Worm (Caenorhabditis elegans) whole organism, young adult: ENCODE data around the gene clec-175.

Source experiments
- B0035.1 ChIP-seq: sonication (generic microtip); optimal IDR thresholded peaks from 2 replicates; lab custom pipeline; 2016; ENCODE audit warnings: missing genetic modification characterization, mild to moderate bottlenecking, missing compliant biosample characterization, missing genotype, missing genetic modification reagents
- D2030.7 ChIP-seq: fragments of 200-800 bp; sonication (Bioruptor generic); IDR thresholded peaks from 2 replicates; pipeline ENCODE4 v1.3.6; 2022; ENCODE audit warnings: missing genetic modification reagents, missing genetic modification characterization, missing compliant biosample characterization
- F10E7.11 ChIP-seq: sonication (generic microtip); optimal IDR thresholded peaks from 2 replicates; lab custom pipeline; 2017; ENCODE audit warnings: mild to moderate bottlenecking, missing genetic modification characterization, moderate library complexity, missing compliant biosample characterization
- F22D6.2 ChIP-seq: sonication (generic microtip); optimal IDR thresholded peaks from 2 replicates; lab custom pipeline; 2016; ENCODE audit warnings: mild to moderate bottlenecking, missing genetic modification characterization, missing compliant biosample characterization
- F23B12.7 ChIP-seq: sonication (generic microtip); optimal IDR thresholded peaks from 2 replicates; lab custom pipeline; 2017; ENCODE audit warnings: missing genetic modification characterization, mild to moderate bottlenecking, missing compliant biosample characterization, antibody characterized with exemption, moderate library complexity; ENCODE audit not compliant: insufficient read depth
- F33H1.4 ChIP-seq: fragments of 200-800 bp; sonication (Bioruptor generic); IDR thresholded peaks from 2 replicates; pipeline ENCODE4 v1.3.6; 2022; ENCODE audit warnings: missing genetic modification reagents, missing genetic modification characterization, missing compliant biosample characterization
- F52B5.7 ChIP-seq: sonication (generic microtip); optimal IDR thresholded peaks from 2 replicates; lab custom pipeline; 2016; ENCODE audit warnings: mild to moderate bottlenecking, missing genetic modification characterization, missing compliant biosample characterization
- Y53F4B.3 ChIP-seq: fragments of 200-800 bp; sonication (Bioruptor generic); IDR thresholded peaks from 2 replicates; pipeline ENCODE4 v1.3.6; 2022; ENCODE audit warnings: missing genetic modification reagents, missing genetic modification characterization, missing compliant biosample characterization
- Y79H2A.3 ChIP-seq: fragments of 200-800 bp; sonication (Bioruptor generic); conservative IDR thresholded peaks from 2 replicates; pipeline ENCODE4 v1.3.6; 2022; ENCODE audit warnings: missing genetic modification reagents, missing genetic modification characterization, missing compliant biosample characterization
- Y95B8A.8 ChIP-seq: fragments of 200-800 bp; sonication (Bioruptor generic); IDR thresholded peaks from 2 replicates; pipeline ENCODE4 v1.3.6; 2022; ENCODE audit warnings: missing genetic modification reagents, missing genetic modification characterization, missing compliant biosample characterization
- ZK185.1 ChIP-seq: sonication (generic microtip); optimal IDR thresholded peaks from 2 replicates; lab custom pipeline; 2016; ENCODE audit warnings: mild to moderate bottlenecking, missing genetic modification characterization, missing compliant biosample characterization; ENCODE audit not compliant: poor library complexity, severe bottlenecking
- akir-1 ChIP-seq: fragments of 200-800 bp; sonication (Bioruptor generic); optimal IDR thresholded peaks from 2 replicates; lab custom pipeline; 2018; ENCODE audit warnings: mild to moderate bottlenecking, missing genetic modification characterization, moderate library complexity, missing compliant biosample characterization
- attf-5 ChIP-seq: fragments of 200-800 bp; sonication (Bioruptor generic); optimal IDR thresholded peaks from 2 replicates; lab custom pipeline; 2018; ENCODE audit warnings: mild to moderate bottlenecking, missing genetic modification characterization, missing compliant biosample characterization
- bed-1 ChIP-seq: fragments of 200-800 bp; sonication (Bioruptor generic); IDR thresholded peaks from 2 replicates; pipeline ENCODE4 v1.3.6; 2022; ENCODE audit warnings: missing genetic modification reagents, missing genetic modification characterization, missing compliant biosample characterization
- bed-2 ChIP-seq: fragments of 200-800 bp; sonication (Bioruptor generic); IDR thresholded peaks from 2 replicates; pipeline ENCODE4 v1.3.6; 2022; ENCODE audit warnings: missing genetic modification reagents, missing genetic modification characterization, missing compliant biosample characterization
- cebp-1 ChIP-seq, 2 experiments: fragments of 200-800 bp in 1 of 2; sonication (Bioruptor generic) in 1 of 2; sonication (generic microtip) in 1 of 2; IDR thresholded peaks in 1 of 2; optimal IDR thresholded peaks in 1 of 2; 2 replicates each; pipeline versions ENCODE4 v1.3.6 to Lab custom; 2017 to 2022; ENCODE audit warnings: missing compliant biosample characterization in 2 of 2, missing genetic modification characterization in 2 of 2, mild to moderate bottlenecking in 1 of 2, missing genetic modification reagents in 1 of 2, moderate library complexity in 1 of 2
- ceh-58 ChIP-seq: fragments of 200-800 bp; sonication (Bioruptor generic); IDR thresholded peaks from 2 replicates; pipeline ENCODE4 v1.3.6; 2022; ENCODE audit warnings: missing genetic modification characterization, missing compliant biosample characterization
- ceh-79 ChIP-seq: sonication (generic microtip); optimal IDR thresholded peaks from 2 replicates; lab custom pipeline; 2017; ENCODE audit warnings: mild to moderate bottlenecking, missing genetic modification characterization, missing compliant biosample characterization
- chd-7 ChIP-seq: sonication (generic microtip); optimal IDR thresholded peaks from 2 replicates; lab custom pipeline; 2016; ENCODE audit warnings: mild to moderate bottlenecking, missing genetic modification characterization, moderate library complexity, missing compliant biosample characterization
- dox-1 ChIP-seq: fragments of 200-800 bp; sonication (Bioruptor generic); IDR thresholded peaks from 2 replicates; pipeline ENCODE4 v1.3.6; 2022; ENCODE audit warnings: missing genetic modification reagents, missing genetic modification characterization, missing compliant biosample characterization
- dpl-1 ChIP-seq: fragments of 150-350 bp; optimal IDR thresholded peaks from 2 replicates; lab custom pipeline; 2014; ENCODE audit warnings: missing biosample characterization, missing genetic modification reagents, missing genetic modification characterization
- efl-1 ChIP-seq: fragments of 150-350 bp; optimal IDR thresholded peaks from 2 replicates; lab custom pipeline; 2014; ENCODE audit warnings: missing biosample characterization, missing genetic modification reagents, missing genetic modification characterization
- egl-44 ChIP-seq: fragments of 200-800 bp; sonication (Bioruptor generic); IDR thresholded peaks from 2 replicates; pipeline ENCODE4 v1.3.6; 2022; ENCODE audit warnings: missing genetic modification reagents, missing genetic modification characterization, missing compliant biosample characterization
- ets-4 ChIP-seq: fragments of 200-800 bp; sonication (Bioruptor generic); optimal IDR thresholded peaks from 2 replicates; lab custom pipeline; 2018; ENCODE audit warnings: mild to moderate bottlenecking, missing genetic modification characterization, missing compliant biosample characterization
- gei-17 ChIP-seq: fragments of 200-800 bp; sonication (Bioruptor generic); optimal IDR thresholded peaks from 2 replicates; lab custom pipeline; 2018; ENCODE audit warnings: mild to moderate bottlenecking, missing genetic modification characterization, missing compliant biosample characterization
- lin-26 ChIP-seq: fragments of 200-800 bp; sonication (Bioruptor generic); IDR thresholded peaks from 2 replicates; pipeline ENCODE4 v1.3.6; 2022; ENCODE audit warnings: missing genetic modification reagents, missing genetic modification characterization, missing compliant biosample characterization
- lin-35 ChIP-seq, 3 experiments: fragments of 150-350 bp in 2 of 3; sonication (generic microtip) in 1 of 3; optimal IDR thresholded peaks; 2 replicates each; lab custom pipeline; 2014 to 2018; ENCODE audit warnings: missing biosample characterization in 3 of 3, missing genetic modification characterization in 3 of 3, missing genetic modification reagents in 3 of 3
- lsy-27 ChIP-seq: sonication (generic microtip); optimal IDR thresholded peaks from 2 replicates; lab custom pipeline; 2017; ENCODE audit warnings: missing genetic modification characterization, mild to moderate bottlenecking, missing compliant biosample characterization, antibody characterized with exemption, missing genotype, borderline replicate concordance; ENCODE audit not compliant: insufficient read depth
- madf-10 ChIP-seq: sonication (generic microtip); optimal IDR thresholded peaks from 2 replicates; lab custom pipeline; 2016; ENCODE audit warnings: mild to moderate bottlenecking, missing genetic modification characterization, missing compliant biosample characterization
- madf-3 ChIP-seq: fragments of 200-800 bp; sonication (Bioruptor generic); IDR thresholded peaks from 2 replicates; pipeline ENCODE4 v1.3.6; 2022; ENCODE audit warnings: missing genetic modification reagents, missing genetic modification characterization, missing compliant biosample characterization
- pbrm-1 ChIP-seq: fragments of 200-800 bp; sonication (Bioruptor generic); IDR thresholded peaks from 2 replicates; pipeline ENCODE4 v1.3.6; 2022; ENCODE audit warnings: missing genetic modification reagents, missing genetic modification characterization, missing compliant biosample characterization
- repo-1 ChIP-seq: sonication (generic microtip); optimal IDR thresholded peaks from 2 replicates; lab custom pipeline; 2017; ENCODE audit warnings: mild to moderate bottlenecking, missing genetic modification characterization, missing compliant biosample characterization
- rpc-1 ChIP-seq, 2 experiments: fragments of 150-350 bp in 1 of 2; sonication (generic microtip) in 1 of 2; optimal IDR thresholded peaks; 2 replicates each; lab custom pipeline; 2014 to 2018; ENCODE audit warnings: missing biosample characterization in 1 of 2, missing genetic modification characterization in 1 of 2, missing genetic modification reagents in 1 of 2, missing genotype in 1 of 2
- somi-1 ChIP-seq: fragments of 200-800 bp; sonication (Bioruptor generic); optimal IDR thresholded peaks from 2 replicates; lab custom pipeline; 2018; ENCODE audit warnings: mild to moderate bottlenecking, missing genetic modification characterization, missing compliant biosample characterization
- tbp1 ChIP-seq: fragments of 200-800 bp; sonication (Bioruptor generic); optimal IDR thresholded peaks from 2 replicates; lab custom pipeline; 2018; ENCODE audit warnings: mild to moderate bottlenecking, missing genetic modification characterization, missing compliant biosample characterization
- zfh-2 ChIP-seq: fragments of 200-800 bp; sonication (Bioruptor generic); conservative IDR thresholded peaks from 2 replicates; pipeline ENCODE4 v1.3.6; 2022; ENCODE audit warnings: missing genetic modification reagents, missing genetic modification characterization, missing compliant biosample characterization
- ztf-22 ChIP-seq: fragments of 200-800 bp; sonication (Bioruptor generic); optimal IDR thresholded peaks from 2 replicates; lab custom pipeline; 2018; ENCODE audit warnings: mild to moderate bottlenecking, missing genetic modification characterization, moderate library complexity, missing compliant biosample characterization
- ztf-25 ChIP-seq: fragments of 200-800 bp; sonication (Bioruptor generic); IDR thresholded peaks from 2 replicates; pipeline ENCODE4 v1.3.6; 2022; ENCODE audit warnings: missing genetic modification reagents, missing genetic modification characterization, missing compliant biosample characterization
- ztf-26 ChIP-seq: sonication (generic microtip); optimal IDR thresholded peaks from 2 replicates; lab custom pipeline; 2017; ENCODE audit warnings: missing genetic modification characterization, missing compliant biosample characterization

Gene clec-175

ce11 chrIV:4407055-4407461, 15.1 kb upstream of the clec-175 start (continued):
- TF ChIP-seq dpl-1 (GFP tag; lab: Kevin White, UChicago), result no peak
- TF ChIP-seq D2030.7 (GFP tag; lab: Robert Waterston, UW), result no peak
- no peak for TF ChIP-seq rpc-1 (optimal IDR thresholded peaks at IDR 0.05; lab: Kevin White, UChicago)
- TF ChIP-seq rpc-1 (tag; optimal IDR thresholded peaks at IDR 0.05; lab: Kevin White, UChicago), result no peak
- no peak for TF ChIP-seq Y79H2A.3 (GFP tag; lab: Robert Waterston, UW)
- TF ChIP-seq Y53F4B.3 (GFP tag; lab: Robert Waterston, UW), result no peak
- TF ChIP-seq somi-1 (GFP tag; lab: Kevin White, UChicago), result no peak
- TF ChIP-seq bed-2 (GFP tag; lab: Robert Waterston, UW), result no peak
- TF ChIP-seq efl-1, result no peak
- no peak for TF ChIP-seq F52B5.7 (tag; lab: Kevin White, UChicago)
- TF ChIP-seq Y95B8A.8 (GFP tag; lab: Robert Waterston, UW), result no peak
- peak; percentile 6 for TF ChIP-seq ets-4 (GFP tag; lab: Kevin White, UChicago)
- TF ChIP-seq F10E7.11, result no peak
- TF ChIP-seq ZK185.1 (tag; lab: Kevin White, UChicago), result peak; percentile 61
- TF ChIP-seq gei-17, result no peak
- peak; percentile 93 for TF ChIP-seq zfh-2
- no peak for TF ChIP-seq F22D6.2 (tag; lab: Kevin White, UChicago)
- TF ChIP-seq ceh-58 (GFP tag; lab: Robert Waterston, UW), result no peak
- TF ChIP-seq ztf-25 (GFP tag; lab: Robert Waterston, UW), result no peak
- peak; percentile 16 for TF ChIP-seq madf-10 (tag; lab: Kevin White, UChicago)
- no peak for TF ChIP-seq B0035.1 (tag; lab: Kevin White, UChicago)
- no peak for TF ChIP-seq akir-1 (GFP tag; lab: Kevin White, UChicago)

DNA sequence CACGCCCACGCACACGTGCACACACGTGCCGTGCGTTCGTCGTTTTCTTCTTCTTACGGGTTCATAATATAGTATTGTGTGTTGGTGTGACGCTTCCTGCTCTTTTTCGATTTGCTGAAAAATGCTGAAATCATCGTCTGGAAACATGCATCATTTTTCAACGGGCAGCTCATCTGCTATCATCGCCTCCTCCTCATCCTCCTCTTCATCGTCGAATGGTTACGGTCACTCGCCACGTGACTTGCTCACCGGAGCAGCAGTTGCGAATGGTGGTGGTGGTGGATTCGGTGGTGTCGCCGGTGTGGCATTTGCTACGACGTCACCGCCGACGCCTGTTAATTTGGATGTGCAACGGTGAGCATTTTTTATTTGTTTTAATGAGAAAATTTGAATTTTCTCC, 13.4 kb upstream of the clec-175 start:
- TF ChIP-seq dox-1 (GFP tag; lab: Robert Waterston, UW), result 0 out of 2 replicates have a peak, but pooled peaks have one; percentile 36
- TF ChIP-seq F23B12.7, result no peak
- TF ChIP-seq bed-1 (GFP tag; lab: Robert Waterston, UW), result no peak
- no peak for TF ChIP-seq pbrm-1 (GFP tag; lab: Robert Waterston, UW)
- TF ChIP-seq madf-3 (GFP tag; lab: Robert Waterston, UW), result 0 out of 2 replicates have a peak, but pooled peaks have one; percentile 12
- TF ChIP-seq ceh-79 (tag; lab: Kevin White, UChicago), result no peak
- TF ChIP-seq zfh-2, result peak; percentile 58; the same call in 1 of the 2 replicates
- TF ChIP-seq Y95B8A.8 (GFP tag; lab: Robert Waterston, UW), result 0 out of 2 replicates have a peak, but pooled peaks have one; percentile 20
- peak; percentile 20 for TF ChIP-seq ztf-26 (tag; lab: Kevin White, UChicago)
- TF ChIP-seq repo-1, result peak; percentile 7
- no peak for TF ChIP-seq lsy-27 (tag; lab: Kevin White, UChicago)
- TF ChIP-seq tbp1 (GFP tag; lab: Kevin White, UChicago), result peak; percentile 6
- peak; percentile 5 for TF ChIP-seq ztf-22 (GFP tag; lab: Kevin White, UChicago)
- TF ChIP-seq chd-7, result peak; percentile 17
- no peak for TF ChIP-seq lin-35 (GFP tag; optimal IDR thresholded peaks at IDR 0.05; lab: Kevin White, UChicago)
- TF ChIP-seq F33H1.4 (GFP tag; lab: Robert Waterston, UW), result no peak
- no peak for TF ChIP-seq lin-26 (GFP tag; lab: Robert Waterston, UW)
- no peak for TF ChIP-seq somi-1 (GFP tag; lab: Kevin White, UChicago)
- no peak for TF ChIP-seq Y53F4B.3 (GFP tag; lab: Robert Waterston, UW)
- TF ChIP-seq attf-5 (GFP tag; lab: Kevin White, UChicago), result peak; percentile 10
- 0 out of 2 replicates have a peak, but pooled peaks have one; percentile 51 for TF ChIP-seq egl-44
- no peak for TF ChIP-seq cebp-1 (GFP tag; IDR thresholded peaks at IDR 0.05; lab: Robert Waterston, UW)
- TF ChIP-seq cebp-1 (tag; optimal IDR thresholded peaks at IDR 0.05; lab: Kevin White, UChicago), result peak; percentile 28
